Fruit fly (Drosophila melanogaster) whole organism, embryonic: ENCODE data around the gene Snx21.

ENCODE experiments used
- BtbVII ChIP-seq: fragments of 200-800 bp; sonication (Bioruptor generic); optimal IDR thresholded peaks from 3 replicates; lab custom pipeline; 2017; ENCODE audit warnings: missing biosample characterization, mild to moderate bottlenecking, missing genetic modification characterization
- CG10959 ChIP-seq: fragments of 200-800 bp; sonication (Bioruptor generic); IDR thresholded peaks from 2 replicates; pipeline ENCODE4 v1.3.6; 2022; ENCODE audit warnings: missing biosample characterization, missing genetic modification characterization
- CG11085 ChIP-seq: fragments of 200-800 bp; sonication (Bioruptor generic); IDR thresholded peaks from 2 replicates; pipeline ENCODE4 v1.3.6; 2022; ENCODE audit warnings: missing biosample characterization, missing genetic modification characterization
- CG11695 ChIP-seq: fragments of 200-800 bp; sonication (Bioruptor generic); IDR thresholded peaks from 3 replicates; pipeline ENCODE4 v1.3.6; 2022; ENCODE audit warnings: missing biosample characterization, missing genetic modification characterization
- CG11696 ChIP-seq: fragments of 200-800 bp; sonication (Bioruptor generic); IDR thresholded peaks from 2 replicates; pipeline ENCODE4 v1.3.6; 2022; ENCODE audit warnings: missing biosample characterization, missing genetic modification characterization
- CG12942 ChIP-seq: fragments of 200-800 bp; sonication (Bioruptor generic); optimal IDR thresholded peaks from 3 replicates; lab custom pipeline; 2016; ENCODE audit warnings: missing biosample characterization, missing genetic modification characterization
- CG13775 ChIP-seq: fragments of 200-800 bp; sonication (Bioruptor generic); optimal IDR thresholded peaks from 3 replicates; lab custom pipeline; 2017; ENCODE audit warnings: missing biosample characterization, mild to moderate bottlenecking, missing genetic modification characterization
- CG14667 ChIP-seq: fragments of 200-800 bp; sonication (Bioruptor generic); IDR thresholded peaks from 2 replicates; pipeline ENCODE4 v1.3.6; 2022; ENCODE audit warnings: missing biosample characterization, missing genetic modification characterization
- CG17361 ChIP-seq: fragments of 200-800 bp; sonication (Bioruptor generic); IDR thresholded peaks from 3 replicates; pipeline ENCODE4 v1.3.6; 2022; ENCODE audit warnings: missing biosample characterization, missing genetic modification characterization
- CG18619 ChIP-seq: fragments of 200-800 bp; sonication (Bioruptor generic); optimal IDR thresholded peaks from 3 replicates; lab custom pipeline; 2017; ENCODE audit warnings: missing biosample characterization, mild to moderate bottlenecking, missing genetic modification characterization
- CG2129 ChIP-seq: fragments of 200-800 bp; sonication (Bioruptor generic); IDR thresholded peaks from 2 replicates; pipeline ENCODE4 v1.3.6; 2022; ENCODE audit warnings: missing biosample characterization, missing genetic modification characterization; ENCODE audit not compliant: partially characterized antibody
- CG3726 ChIP-seq: fragments of 200-800 bp; sonication (Bioruptor generic); IDR thresholded peaks from 3 replicates; pipeline ENCODE4, ENCODE4 v1.3.6; 2022; ENCODE audit warnings: missing biosample characterization, missing genetic modification characterization
- CG4707 ChIP-seq: fragments of 200-800 bp; sonication (Bioruptor generic); optimal IDR thresholded peaks from 2 replicates; lab custom pipeline; 2018; ENCODE audit warnings: missing biosample characterization, mild to moderate bottlenecking, missing genetic modification characterization, moderate library complexity
- CG8388 ChIP-seq: fragments of 200-800 bp; sonication (Bioruptor generic); optimal IDR thresholded peaks from 2 replicates; lab custom pipeline; 2019; ENCODE audit warnings: missing biosample characterization, mild to moderate bottlenecking, missing genetic modification characterization, moderate library complexity
- CkIIα-i1 ChIP-seq: fragments of 200-800 bp; sonication (Bioruptor generic); IDR thresholded peaks from 2 replicates; pipeline ENCODE4 v1.3.6; 2022; ENCODE audit warnings: missing biosample characterization, missing genetic modification characterization
- CoRest ChIP-seq: fragments of 200-800 bp; sonication (Bioruptor generic); optimal IDR thresholded peaks from 3 replicates; lab custom pipeline; 2018; ENCODE audit warnings: missing biosample characterization, mild to moderate bottlenecking, missing genetic modification characterization, moderate library complexity
- D19A ChIP-seq: fragments of 200-800 bp; optimal IDR thresholded peaks from 3 replicates; lab custom pipeline; 2019; ENCODE audit warnings: missing biosample characterization, mild to moderate bottlenecking, missing genetic modification characterization, moderate library complexity
- Deaf1 ChIP-seq: fragments of 200-800 bp; optimal IDR thresholded peaks from 3 replicates; lab custom pipeline; 2019; ENCODE audit warnings: missing biosample characterization, mild to moderate bottlenecking, missing genetic modification characterization, moderate library complexity
- Dfd ChIP-seq, 2 experiments: fragments of >200 bp; optimal IDR thresholded peaks; 2 replicates each; lab custom pipeline; 2017; ENCODE audit warnings: missing biosample characterization in 2 of 2, missing genetic modification characterization in 2 of 2
- Dref ChIP-seq: fragments of 200-800 bp; sonication (Bioruptor generic); IDR thresholded peaks from 2 replicates; pipeline ENCODE4 v1.3.6; 2022; ENCODE audit warnings: missing biosample characterization, missing genetic modification characterization
- Fer2 ChIP-seq: fragments of 200-800 bp; sonication (Bioruptor generic); optimal IDR thresholded peaks from 2 replicates; lab custom pipeline; 2018; ENCODE audit warnings: missing biosample characterization, mild to moderate bottlenecking, missing genetic modification characterization, moderate library complexity
- H15 ChIP-seq: fragments of 200-800 bp; sonication (Bioruptor generic); IDR thresholded peaks from 3 replicates; pipeline ENCODE4 v1.3.6; 2022; ENCODE audit warnings: missing biosample characterization, missing genetic modification characterization
- HLHmδ ChIP-seq: fragments of 200-800 bp; sonication (Bioruptor generic); optimal IDR thresholded peaks from 2 replicates; lab custom pipeline; 2018; ENCODE audit warnings: missing biosample characterization, mild to moderate bottlenecking, missing genetic modification characterization, moderate library complexity
- Mad ChIP-seq: fragments of 200-800 bp; sonication (Bioruptor generic); optimal IDR thresholded peaks from 2 replicates; lab custom pipeline; 2016; ENCODE audit warnings: missing biosample characterization, missing genetic modification characterization
- Mes4 ChIP-seq: fragments of 200-800 bp; sonication (Bioruptor generic); optimal IDR thresholded peaks from 2 replicates; lab custom pipeline; 2016; ENCODE audit warnings: missing biosample characterization, missing genetic modification characterization
- Nf-YA ChIP-seq: fragments of 200-800 bp; sonication (Bioruptor generic); IDR thresholded peaks from 2 replicates; pipeline ENCODE4 v1.3.6; 2022; ENCODE audit warnings: missing biosample characterization, missing genetic modification characterization
- Oaz ChIP-seq: fragments of 200-800 bp; sonication (Bioruptor generic); IDR thresholded peaks from 2 replicates; pipeline ENCODE4 v1.3.6; 2022; ENCODE audit warnings: missing biosample characterization, missing genetic modification characterization
- Oli ChIP-seq: fragments of 200-800 bp; sonication (Bioruptor generic); optimal IDR thresholded peaks from 2 replicates; lab custom pipeline; 2018; ENCODE audit warnings: missing biosample characterization, mild to moderate bottlenecking, missing genetic modification characterization, moderate library complexity
- Poxn ChIP-seq: fragments of 200-800 bp; sonication (Bioruptor generic); IDR thresholded peaks from 2 replicates; pipeline ENCODE4 v1.3.6; 2022; ENCODE audit warnings: missing biosample characterization, missing genetic modification characterization
- Rx ChIP-seq: fragments of 200-800 bp; sonication (Bioruptor generic); IDR thresholded peaks from 2 replicates; pipeline ENCODE4 v1.3.6; 2022; ENCODE audit warnings: missing biosample characterization, missing genetic modification characterization
- Sry-β ChIP-seq: fragments of 200-800 bp; sonication (Bioruptor generic); optimal IDR thresholded peaks from 2 replicates; lab custom pipeline; 2018; ENCODE audit warnings: missing biosample characterization, mild to moderate bottlenecking, missing genetic modification characterization, moderate library complexity
- Sry-δ ChIP-seq: fragments of 200-800 bp; sonication (Bioruptor generic); optimal IDR thresholded peaks from 2 replicates; lab custom pipeline; 2016; ENCODE audit warnings: missing biosample characterization, missing genetic modification characterization
- YL-1 ChIP-seq: fragments of 200-800 bp; sonication (Bioruptor generic); optimal IDR thresholded peaks from 3 replicates; lab custom pipeline; 2017; ENCODE audit warnings: missing biosample characterization, mild to moderate bottlenecking, missing genetic modification characterization
- br ChIP-seq: fragments of >200 bp; optimal IDR thresholded peaks from 2 replicates; lab custom pipeline; 2017
- cas ChIP-seq: fragments of 200-800 bp; sonication (Bioruptor generic); IDR thresholded peaks from 2 replicates; pipeline ENCODE4 v1.3.6; 2022; ENCODE audit warnings: missing biosample characterization, missing genetic modification characterization
- croc ChIP-seq: fragments of 200-800 bp; sonication (Bioruptor generic); conservative IDR thresholded peaks from 3 replicates; pipeline ENCODE4 v1.3.6; 2022; ENCODE audit warnings: missing biosample characterization, missing genetic modification characterization
- disco-r ChIP-seq: fragments of 200-800 bp; sonication (Bioruptor generic); optimal IDR thresholded peaks from 2 replicates; lab custom pipeline; 2016; ENCODE audit warnings: missing biosample characterization, missing genetic modification characterization
- en ChIP-seq: fragments of 200-800 bp; sonication (Bioruptor generic); optimal IDR thresholded peaks from 2 replicates; lab custom pipeline; 2016; ENCODE audit warnings: missing biosample characterization, missing genetic modification characterization
- eyg ChIP-seq: fragments of 200-800 bp; sonication (Bioruptor generic); optimal IDR thresholded peaks from 3 replicates; lab custom pipeline; 2016; ENCODE audit warnings: missing biosample characterization, missing genetic modification characterization
- gce ChIP-seq: fragments of 200-800 bp; sonication (Bioruptor generic); IDR thresholded peaks from 3 replicates; pipeline ENCODE4 v1.3.6; 2022; ENCODE audit warnings: missing biosample characterization, missing genetic modification characterization
- gfzf ChIP-seq: fragments of 200-800 bp; sonication (Bioruptor generic); optimal IDR thresholded peaks from 2 replicates; lab custom pipeline; 2016; ENCODE audit warnings: missing biosample characterization, mild to moderate bottlenecking, missing genetic modification characterization, moderate library complexity
- h ChIP-seq: fragments of >200 bp; optimal IDR thresholded peaks from 2 replicates; lab custom pipeline; 2017
- hkb ChIP-seq, 2 experiments: fragments of 200-800 bp in 1 of 2; fragments of >200 bp in 1 of 2; sonication (Bioruptor generic) in 1 of 2; IDR thresholded peaks in 1 of 2; optimal IDR thresholded peaks in 1 of 2; 2 replicates each; pipeline versions ENCODE4 v1.3.6 to Lab custom; 2017 to 2022; ENCODE audit warnings: missing biosample characterization in 1 of 2, missing genetic modification characterization in 1 of 2
- knrl ChIP-seq: fragments of 200-800 bp; sonication (Bioruptor generic); IDR thresholded peaks from 3 replicates; pipeline ENCODE4 v1.3.6; 2022; ENCODE audit warnings: missing biosample characterization, missing genetic modification characterization; ENCODE audit not compliant: partially characterized antibody
- mld ChIP-seq: fragments of 200-800 bp; sonication (Bioruptor generic); IDR thresholded peaks from 3 replicates; pipeline ENCODE4 v1.3.6; 2022; ENCODE audit warnings: missing biosample characterization, missing genetic modification characterization; ENCODE audit not compliant: partially characterized antibody
- pfk ChIP-seq: fragments of 200-800 bp; sonication (Bioruptor generic); optimal IDR thresholded peaks from 2 replicates; lab custom pipeline; 2018; ENCODE audit warnings: missing biosample characterization, mild to moderate bottlenecking, missing genetic modification characterization, moderate library complexity
- pho ChIP-seq: fragments of 200-800 bp; sonication (Bioruptor generic); optimal IDR thresholded peaks from 2 replicates; lab custom pipeline; 2016; ENCODE audit warnings: missing biosample characterization, missing genetic modification characterization
- pzg ChIP-seq: fragments of 200-800 bp; sonication (Bioruptor generic); optimal IDR thresholded peaks from 3 replicates; lab custom pipeline; 2018; ENCODE audit warnings: missing biosample characterization, mild to moderate bottlenecking, missing genetic modification characterization, moderate library complexity
- unc-4 ChIP-seq: fragments of 200-800 bp; sonication (Bioruptor generic); IDR thresholded peaks from 2 replicates; pipeline ENCODE4 v1.3.6; 2022; ENCODE audit warnings: missing biosample characterization, missing genetic modification characterization; ENCODE audit not compliant: partially characterized antibody
- wdn ChIP-seq: fragments of 200-800 bp; sonication (Bioruptor generic); IDR thresholded peaks from 2 replicates; pipeline ENCODE4 v1.3.6; 2022; ENCODE audit warnings: missing biosample characterization, missing genetic modification characterization

Gene Snx21

DNA sequence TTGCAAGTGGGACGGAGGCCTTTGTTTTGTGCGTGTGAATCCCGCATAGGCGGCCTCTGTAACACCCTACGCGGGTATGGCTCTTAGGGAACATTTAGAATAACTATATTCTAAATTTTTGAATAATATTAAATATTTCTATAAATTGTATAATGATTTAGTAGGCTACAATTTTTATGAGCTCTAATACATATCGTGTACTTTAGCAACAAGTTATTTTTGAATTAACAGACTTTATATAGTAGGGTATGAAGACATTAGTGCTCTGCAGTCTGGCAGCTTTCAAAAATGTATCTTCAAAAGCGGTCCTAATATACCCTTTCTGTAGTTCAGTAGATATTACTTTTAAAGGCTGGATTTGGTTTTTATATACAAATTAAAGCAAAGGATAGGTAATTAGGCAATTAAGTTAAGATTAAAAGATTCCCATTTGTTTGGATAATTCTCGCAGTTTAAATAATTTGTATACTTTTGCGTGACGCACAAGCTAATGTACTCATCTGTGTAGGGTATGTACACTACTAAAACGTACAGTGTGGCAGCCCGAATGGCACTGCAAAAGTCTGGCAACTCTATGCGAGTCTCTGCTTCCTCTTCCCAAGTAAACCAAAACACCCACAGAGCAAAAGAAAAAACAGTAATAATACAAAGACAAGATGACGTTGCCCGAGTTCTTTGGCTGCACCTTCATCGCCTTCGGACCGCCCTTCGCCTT lies at the start of gene Snx21, which contains the start of gene aph-1 (continued):
- TF ChIP-seq cas (GFP tag; lab: Robert Waterston, UW), result peak; percentile 59; the same call in 1 of the 2 replicates
- TF ChIP-seq en (GFP tag; lab: Kevin White, UChicago), result peak; percentile 72
- peak; percentile 89 for TF ChIP-seq CG12942 (GFP tag; lab: Kevin White, UChicago)
- peak; percentile 83 for TF ChIP-seq wdn
- TF ChIP-seq CG4707 (GFP tag; lab: Kevin White, UChicago), result peak; percentile 51
- peak; percentile 95 for TF ChIP-seq CG17361 (GFP tag; lab: Robert Waterston, UW)
- TF ChIP-seq Sry-β (GFP tag; lab: Kevin White, UChicago), result peak; percentile 38
- TF ChIP-seq pzg (GFP tag; lab: Kevin White, UChicago), result peak; percentile 56
- TF ChIP-seq CG14667 (GFP tag; lab: Robert Waterston, UW), result peak; percentile 77
- peak; percentile 82; the same call in 2 of the 3 replicates for TF ChIP-seq CG3726 (GFP tag; lab: Robert Waterston, UW)
- peak; percentile 54 for TF ChIP-seq Poxn (GFP tag; lab: Robert Waterston, UW)
- peak; percentile 84 for TF ChIP-seq Rx (GFP tag; lab: Robert Waterston, UW)
- peak; percentile 75 for TF ChIP-seq disco-r (GFP tag; lab: Kevin White, UChicago)
- no peak for TF ChIP-seq unc-4 (GFP tag; lab: Robert Waterston, UW)
- TF ChIP-seq YL-1, result peak; percentile 80
- peak; percentile 21 for TF ChIP-seq gfzf
- TF ChIP-seq CoRest (tag; lab: Kevin White, UChicago), result peak; percentile 95
- TF ChIP-seq Dfd (GFP tag; optimal IDR thresholded peaks at IDR 0.05; lab: Kevin White, UChicago), result no peak
- no peak for TF ChIP-seq knrl (GFP tag; lab: Robert Waterston, UW)
- peak; percentile 82 for TF ChIP-seq Fer2 (tag; lab: Kevin White, UChicago)
- peak; percentile 90 for TF ChIP-seq CG8388 (GFP tag; lab: Kevin White, UChicago)
- peak; percentile 81 for TF ChIP-seq pho (GFP tag; lab: Kevin White, UChicago)
- TF ChIP-seq mld (GFP tag; lab: Robert Waterston, UW), result no peak
- TF ChIP-seq Oaz, result peak; percentile 80
- TF ChIP-seq CG2129 (GFP tag; lab: Robert Waterston, UW), result no peak
- TF ChIP-seq pfk, result peak; percentile 12
- peak; percentile 56; the same call in 1 of the 3 replicates for TF ChIP-seq gce
- TF ChIP-seq Mes4, result peak; percentile 77
- TF ChIP-seq Deaf1 (tag; lab: Kevin White, UChicago), result peak; percentile 75
- TF ChIP-seq eyg (GFP tag; lab: Kevin White, UChicago), result peak; percentile 78
- TF ChIP-seq CG13775 (GFP tag; lab: Kevin White, UChicago), result peak; percentile 92
- peak; percentile 48 for TF ChIP-seq Nf-YA (GFP tag; lab: Robert Waterston, UW)
- peak; percentile 38 for TF ChIP-seq Dref (GFP tag; lab: Robert Waterston, UW)
- peak; percentile 67 for TF ChIP-seq Sry-δ
- TF ChIP-seq BtbVII (GFP tag; lab: Kevin White, UChicago), result peak; percentile 91
- peak; percentile 81 for TF ChIP-seq CG10959 (GFP tag; lab: Robert Waterston, UW)
- peak; percentile 57 for TF ChIP-seq H15 (GFP tag; lab: Robert Waterston, UW)
- TF ChIP-seq CkIIα-i1 (GFP tag; lab: Robert Waterston, UW), result no peak
- peak; percentile 100 for TF ChIP-seq D19A (tag; lab: Kevin White, UChicago)
- no peak for TF ChIP-seq br (lab: Kevin White, UChicago)
- no peak for TF ChIP-seq h (lab: Kevin White, UChicago)
- peak; percentile 40 for TF ChIP-seq hkb (optimal IDR thresholded peaks at IDR 0.05; lab: Kevin White, UChicago)
- TF ChIP-seq hkb (GFP tag; IDR thresholded peaks at IDR 0.05; lab: Robert Waterston, UW), result peak; percentile 91
- no peak; the same call in 1 of the 2 replicates for TF ChIP-seq CG11696 (GFP tag; lab: Robert Waterston, UW)
- TF ChIP-seq Mad (GFP tag; lab: Kevin White, UChicago), result peak; percentile 79
- TF ChIP-seq CG11695, result peak; percentile 93
- peak; percentile 92 for TF ChIP-seq CG18619
- peak; percentile 67 for TF ChIP-seq CG11085 (GFP tag; lab: Robert Waterston, UW)
- TF ChIP-seq HLHmδ (GFP tag; lab: Kevin White, UChicago), result peak; percentile 20
- peak; percentile 83 for TF ChIP-seq croc (GFP tag; lab: Robert Waterston, UW)
- TF ChIP-seq Oli (tag; lab: Kevin White, UChicago), result peak; percentile 94
